Worm (Caenorhabditis elegans) whole organism, late embryonic: ENCODE results near the gene B0250.7.

ENCODE experiments used
- ceh-30 ChIP-seq: fragments of 150-350 bp; optimal IDR thresholded peaks from 2 replicates; lab custom pipeline; 2014; ENCODE audit warnings: missing biosample characterization, missing genetic modification characterization
- ceh-31 ChIP-seq: sonication (generic microtip); optimal IDR thresholded peaks from 2 replicates; lab custom pipeline; 2016; ENCODE audit warnings: missing genetic modification characterization, missing compliant biosample characterization
- ceh-34 ChIP-seq: sonication (generic microtip); optimal IDR thresholded peaks from 2 replicates; lab custom pipeline; 2016; ENCODE audit warnings: mild to moderate bottlenecking, missing genetic modification characterization, missing compliant biosample characterization
- ceh-48 ChIP-seq: sonication (generic microtip); optimal IDR thresholded peaks from 2 replicates; lab custom pipeline; 2016; ENCODE audit warnings: missing genetic modification characterization, inconsistent platforms, missing compliant biosample characterization
- ceh-9 ChIP-seq: sonication (generic microtip); optimal IDR thresholded peaks from 2 replicates; lab custom pipeline; 2016; ENCODE audit warnings: mild to moderate bottlenecking, missing genetic modification characterization, inconsistent platforms, missing compliant biosample characterization
- che-1 ChIP-seq: sonication (generic microtip); optimal IDR thresholded peaks from 2 replicates; lab custom pipeline; 2016; ENCODE audit warnings: mild to moderate bottlenecking, missing genetic modification characterization, missing compliant biosample characterization
- elt-2 ChIP-seq: sonication (generic microtip); optimal IDR thresholded peaks from 2 replicates; lab custom pipeline; 2016; ENCODE audit warnings: missing genetic modification reagents, missing genetic modification characterization, missing compliant biosample characterization
- fax-1 ChIP-seq: sonication (generic microtip); optimal IDR thresholded peaks from 2 replicates; lab custom pipeline; 2016; ENCODE audit warnings: missing genotype, missing genetic modification characterization, missing compliant biosample characterization
- pha-2 ChIP-seq: sonication (generic microtip); optimal IDR thresholded peaks from 2 replicates; lab custom pipeline; 2017; ENCODE audit warnings: mild to moderate bottlenecking, missing genetic modification characterization, missing compliant biosample characterization
- zip-5 ChIP-seq: sonication (generic microtip); optimal IDR thresholded peaks from 2 replicates; lab custom pipeline; 2016; ENCODE audit warnings: missing genetic modification characterization, missing compliant biosample characterization

- TF ChIP-seq zip-5 (tag; lab: Kevin White, UChicago) (no peak), ceh-34 (tag; lab: Kevin White, UChicago) (no peak), fax-1 (tag; lab: Kevin White, UChicago) (no peak), che-1 (tag; lab: Kevin White, UChicago) (no peak), ceh-48 (tag; lab: Kevin White, UChicago) (no peak), pha-2 (tag; lab: Kevin White, UChicago) (no peak), ceh-31 (no peak), elt-2 (tag; lab: Kevin White, UChicago) (no peak), ceh-30 (tag; lab: Kevin White, UChicago) (no peak), ceh-9 (tag; lab: Kevin White, UChicago) (no peak)
These were observed 22.8 kb downstream of the B0250.7 start, which contains the start of gene F48F5.6 for ce11 chrV:20453084-20453483.
